Worm (Caenorhabditis elegans): ENCODE results near the gene gpa-9.

gpa-9 gene

DNA sequence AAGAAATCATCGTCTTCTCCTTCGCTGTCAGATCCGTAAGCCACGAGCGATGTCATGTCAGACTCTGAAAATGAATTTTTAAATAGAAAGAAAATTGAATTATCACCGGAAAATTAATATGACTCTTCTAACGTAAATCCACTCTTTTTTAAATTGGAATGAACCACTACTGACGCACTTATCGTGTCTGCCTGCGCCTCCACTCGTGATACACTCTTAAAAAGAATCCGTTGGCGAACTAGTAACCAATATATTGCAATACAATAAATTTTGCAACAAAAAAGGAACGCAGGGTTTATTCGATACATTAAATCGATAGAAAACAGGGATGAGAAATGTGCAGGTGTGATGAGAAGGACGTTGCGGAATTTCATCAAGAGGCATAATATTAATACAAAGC lies 10.3 kb upstream of the gpa-9 start, which contains the start of gene ccch-3 (continued):
- no peak for TF ChIP-seq elt-1 (tag; optimal IDR thresholded peaks at IDR 0.05)
- peak; percentile 4 for TF ChIP-seq lsy-12 (tag; optimal IDR thresholded peaks at IDR 0.05)
- no peak for TF ChIP-seq egl-5 (tag; optimal IDR thresholded peaks at IDR 0.05)
- no peak for TF ChIP-seq lin-39 (tag; optimal IDR thresholded peaks at IDR 0.05)
- no peak for TF ChIP-seq mml-1 (tag; optimal IDR thresholded peaks at IDR 0.05)
- peak; percentile 62 for TF ChIP-seq hmg-11 (tag; optimal IDR thresholded peaks at IDR 0.05)
- no peak for TF ChIP-seq jun-1 (tag; optimal IDR thresholded peaks at IDR 0.05)
- TF ChIP-seq unc-39 (tag; optimal IDR thresholded peaks at IDR 0.05): no peak
- no peak for TF ChIP-seq ceh-82 (tag; optimal IDR thresholded peaks at IDR 0.05)
- TF ChIP-seq nhr-12 (tag; optimal IDR thresholded peaks at IDR 0.05): no peak
- no peak for TF ChIP-seq skn-1 (tag; optimal IDR thresholded peaks at IDR 0.05)
- no peak for TF ChIP-seq ceh-16 (tag; optimal IDR thresholded peaks at IDR 0.05)
- TF ChIP-seq ztf-11 (tag; optimal IDR thresholded peaks at IDR 0.05): no peak
- no peak for TF ChIP-seq fkh-2 (tag; optimal IDR thresholded peaks at IDR 0.05)
- TF ChIP-seq elt-2 (tag; optimal IDR thresholded peaks at IDR 0.05): peak; percentile 23
- no peak for TF ChIP-seq ama-1 (optimal IDR thresholded peaks at IDR 0.05)

DNA sequence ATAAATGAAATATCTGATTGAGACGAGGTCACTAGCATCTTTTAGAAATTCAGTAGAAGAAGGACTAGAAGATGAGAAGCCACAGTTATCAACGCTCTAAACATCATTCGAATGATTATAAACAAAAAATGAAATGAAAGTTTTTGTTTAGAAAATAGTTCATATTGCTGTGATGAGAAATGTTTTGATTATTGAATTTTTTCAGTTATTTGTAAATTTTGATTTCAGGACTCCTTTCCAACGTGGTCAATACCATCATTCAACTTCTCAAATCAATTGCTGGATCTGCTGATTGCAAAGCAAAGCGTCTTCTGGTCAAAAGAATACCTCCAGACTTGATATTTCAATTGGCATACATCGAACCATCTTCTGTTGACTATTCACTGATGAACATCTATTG lies 9.0 kb upstream of the gpa-9 start, which contains the start of gene W05B10.6:
Gene W05B10.6, minus strand, starts transcription at position 101 of the 400 bp plus-strand sequence.
- TF ChIP-seq ceh-16 (tag; optimal IDR thresholded peaks at IDR 0.05): no peak
- no peak for TF ChIP-seq nfya-1 (tag; optimal IDR thresholded peaks at IDR 0.05; ENCODE audit: insufficient read depth)
- no peak for TF ChIP-seq ceh-82 (tag; optimal IDR thresholded peaks at IDR 0.05)
- no peak for TF ChIP-seq daf-12 (tag; optimal IDR thresholded peaks at IDR 0.05)
- TF ChIP-seq elt-1 (tag; optimal IDR thresholded peaks at IDR 0.05): no peak
- TF ChIP-seq jun-1 (tag; optimal IDR thresholded peaks at IDR 0.05): no peak
- TF ChIP-seq lin-39 (tag; optimal IDR thresholded peaks at IDR 0.05): no peak

DNA sequence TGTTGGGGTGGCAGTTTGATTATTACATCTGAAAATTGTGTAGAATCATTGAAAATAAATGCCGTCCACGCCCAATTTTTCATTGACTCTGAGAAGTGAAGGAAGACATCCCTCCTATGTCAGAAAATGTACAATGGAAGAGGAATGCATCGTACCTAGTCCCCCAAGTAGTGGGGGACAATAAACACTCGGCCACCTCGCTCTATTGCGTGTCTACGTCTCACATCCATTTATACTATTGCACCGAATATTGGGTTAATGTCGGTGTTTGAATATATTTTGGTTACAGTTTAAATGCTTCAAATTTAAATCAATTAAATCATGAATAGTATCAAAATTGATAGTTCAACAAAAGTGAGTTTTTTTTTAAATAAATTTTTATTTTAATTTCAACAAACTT lies 523 bp upstream of the gpa-9 start, which contains the start of gene lin-25:
Gene lin-25, plus strand, starts transcription at position 290 of the 400 bp plus-strand sequence.
- peak; percentile 24 for TF ChIP-seq nhr-25 (tag; optimal IDR thresholded peaks at IDR 0.05)
- TF ChIP-seq R02D3.7 (tag; optimal IDR thresholded peaks at IDR 0.05): no peak
- peak; percentile 51 for TF ChIP-seq lin-15B (tag; optimal IDR thresholded peaks at IDR 0.05)
- TF ChIP-seq pha-4 (tag; optimal IDR thresholded peaks at IDR 0.05): peak; percentile 63
- TF ChIP-seq nfya-1 (tag; optimal IDR thresholded peaks at IDR 0.05; ENCODE audit: insufficient read depth): peak; percentile 42
- TF ChIP-seq elt-1 (tag; optimal IDR thresholded peaks at IDR 0.05): no peak
- TF ChIP-seq hmg-11 (tag; optimal IDR thresholded peaks at IDR 0.05): peak; percentile 58
- TF ChIP-seq snpc-4 (tag; optimal IDR thresholded peaks at IDR 0.05): peak; percentile 27

DNA sequence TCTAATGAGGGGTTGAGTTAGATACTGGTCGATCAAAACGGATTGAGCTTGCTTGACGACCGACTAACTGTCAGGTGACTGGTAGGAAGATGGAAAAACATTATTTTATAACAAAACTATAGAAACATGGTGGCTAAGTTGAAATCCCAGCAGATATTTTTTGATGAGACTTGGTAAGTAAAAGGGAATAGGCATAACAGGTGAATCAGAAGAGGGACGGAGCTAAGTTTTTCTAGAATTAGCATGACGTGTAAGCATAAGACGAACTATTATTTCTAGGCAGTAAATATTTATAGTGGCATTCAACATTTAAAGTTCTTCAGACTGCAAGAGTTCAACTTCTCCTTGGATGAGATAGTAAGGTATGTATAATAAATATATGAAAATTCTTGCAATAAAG lies 4.6 kb downstream of the gpa-9 start, which contains the start of gene F56H9.8:
Gene F56H9.8, plus strand, starts transcription at position 301 of the 400 bp plus-strand sequence.
- TF ChIP-seq ceh-16 (tag; optimal IDR thresholded peaks at IDR 0.05) (no peak), elt-2 (tag; optimal IDR thresholded peaks at IDR 0.05) (no peak), sea-2 (GFP tag; optimal IDR thresholded peaks at IDR 0.05) (no peak)

- no peak for TF ChIP-seq egl-5 (tag; optimal IDR thresholded peaks at IDR 0.05)
- no peak for TF ChIP-seq unc-62 (GFP tag; optimal IDR thresholded peaks at IDR 0.05)
- no peak for TF ChIP-seq lin-39 (tag; optimal IDR thresholded peaks at IDR 0.05)
- TF ChIP-seq egl-27 (tag; optimal IDR thresholded peaks at IDR 0.05): no peak
- no peak for TF ChIP-seq fkh-2 (tag; optimal IDR thresholded peaks at IDR 0.05)
- no peak for TF ChIP-seq R02D3.7 (tag; optimal IDR thresholded peaks at IDR 0.05)
- no peak for TF ChIP-seq fos-1 (tag; optimal IDR thresholded peaks at IDR 0.05)
- no peak for TF ChIP-seq nhr-237 (tag; optimal IDR thresholded peaks at IDR 0.05)
- TF ChIP-seq nfya-1 (tag; optimal IDR thresholded peaks at IDR 0.05; ENCODE audit: insufficient read depth): no peak
- no peak for TF ChIP-seq ztf-11 (tag; optimal IDR thresholded peaks at IDR 0.05)
- no peak for TF ChIP-seq ama-1 (optimal IDR thresholded peaks at IDR 0.05)
- TF ChIP-seq nhr-12 (tag; optimal IDR thresholded peaks at IDR 0.05): no peak
- TF ChIP-seq lsy-12 (tag; optimal IDR thresholded peaks at IDR 0.05): no peak
- no peak for TF ChIP-seq daf-12 (tag; optimal IDR thresholded peaks at IDR 0.05)
- TF ChIP-seq hmg-11 (tag; optimal IDR thresholded peaks at IDR 0.05): no peak
- no peak for TF ChIP-seq nhr-43 (tag; optimal IDR thresholded peaks at IDR 0.05; ENCODE audit: poor library complexity, severe bottlenecking)
- no peak for TF ChIP-seq mdl-1 (tag; optimal IDR thresholded peaks at IDR 0.05)
- TF ChIP-seq unc-39 (tag; optimal IDR thresholded peaks at IDR 0.05): no peak
- TF ChIP-seq nhr-28 (tag; optimal IDR thresholded peaks at IDR 0.05): no peak
- TF ChIP-seq elt-2 (tag; optimal IDR thresholded peaks at IDR 0.05): no peak
Measured at ce11 chrV:12640384-12640783, 8.7 kb downstream of the gpa-9 start, which contains the start of gene gpa-8. gpa-8 (minus strand) TSS chrV:12640484.
